Worm (Caenorhabditis elegans) whole organism, young adult: ENCODE measurements around the gene lgc-10.

Source experiments
- ceh-58 ChIP-seq: fragments of 200-800 bp; sonication (Bioruptor generic); IDR thresholded peaks from 2 replicates; pipeline ENCODE4 v1.3.6; 2022; ENCODE audit warnings: missing genetic modification characterization, missing compliant biosample characterization
- him-1 ChIP-seq: sonication (generic microtip); optimal IDR thresholded peaks from 2 replicates; lab custom pipeline; 2016; ENCODE audit warnings: missing genotype, missing genetic modification reagents, missing genetic modification characterization, missing compliant biosample characterization
- lir-1 ChIP-seq: fragments of 200-800 bp; sonication (Bioruptor generic); conservative IDR thresholded peaks from 2 replicates; pipeline ENCODE4 v1.3.6; 2022; ENCODE audit warnings: missing genetic modification reagents, missing genetic modification characterization, missing compliant biosample characterization
- madf-8 ChIP-seq: fragments of 200-800 bp; sonication (Bioruptor generic); conservative IDR thresholded peaks from 2 replicates; pipeline ENCODE4 v1.3.6; 2022; ENCODE audit warnings: missing genetic modification reagents, missing genetic modification characterization, missing compliant biosample characterization
- pha-4 ChIP-seq: fragments of 150-350 bp; sonication (generic microtip); optimal IDR thresholded peaks from 2 replicates; lab custom pipeline; 2014; ENCODE audit warnings: missing biosample characterization, missing genetic modification reagents, missing genetic modification characterization
- sea-2 ChIP-seq: fragments of 200-800 bp; sonication (Bioruptor generic); IDR thresholded peaks from 2 replicates; pipeline ENCODE4 v1.3.6; 2022; ENCODE audit warnings: missing genetic modification characterization, missing compliant biosample characterization

- TF ChIP-seq sea-2 (GFP tag; lab: Robert Waterston, UW) (no peak), him-1 (tag; lab: Kevin White, UChicago) (no peak), lir-1 (GFP tag; lab: Robert Waterston, UW) (no peak), ceh-58 (GFP tag; lab: Robert Waterston, UW) (no peak), madf-8 (GFP tag; lab: Robert Waterston, UW) (no peak), pha-4 (tag; lab: Kevin White, UChicago) (no peak)
These were observed 19.3 kb downstream of the lgc-10 start, which contains the start of gene dlc-5 for ce11 chrIV:6438051-6438450.
